Worm (Caenorhabditis elegans) whole organism, L4/young adult: ENCODE results near the gene C03A3.9.

Source experiments
- W03F9.2 ChIP-seq: fragments of 150-350 bp; optimal IDR thresholded peaks from 2 replicates; lab custom pipeline; 2014; ENCODE audit warnings: missing biosample characterization, missing genetic modification characterization
- dao-5 ChIP-seq: sonication (generic microtip); optimal IDR thresholded peaks from 2 replicates; lab custom pipeline; 2016; ENCODE audit warnings: missing genotype, missing genetic modification characterization, moderate library complexity, missing compliant biosample characterization
- him-1 ChIP-seq: sonication (generic microtip); optimal IDR thresholded peaks from 2 replicates; lab custom pipeline; 2016; ENCODE audit warnings: missing genotype, missing genetic modification reagents, missing genetic modification characterization, missing compliant biosample characterization

C03A3.9 gene

ce11 chrX:11305773-11306172 lies 39.0 kb downstream of the C03A3.9 start, which contains the start of gene F08G12.1:
F08G12.1 (minus strand) TSS chrX:11305873.
- TF ChIP-seq dao-5 (tag; lab: Kevin White, UChicago) (no peak), W03F9.2 (tag; lab: Kevin White, UChicago) (no peak), him-1 (tag; lab: Kevin White, UChicago) (no peak)

ce11 chrX:11307056-11307455 lies 40.2 kb downstream of the C03A3.9 start, which contains the start of gene vhl-1:
vhl-1 (plus strand) TSS chrX:11307356.
- TF ChIP-seq dao-5 (tag; lab: Kevin White, UChicago) (no peak), W03F9.2 (tag; lab: Kevin White, UChicago) (no peak), him-1 (tag; lab: Kevin White, UChicago) (no peak)

DNA sequence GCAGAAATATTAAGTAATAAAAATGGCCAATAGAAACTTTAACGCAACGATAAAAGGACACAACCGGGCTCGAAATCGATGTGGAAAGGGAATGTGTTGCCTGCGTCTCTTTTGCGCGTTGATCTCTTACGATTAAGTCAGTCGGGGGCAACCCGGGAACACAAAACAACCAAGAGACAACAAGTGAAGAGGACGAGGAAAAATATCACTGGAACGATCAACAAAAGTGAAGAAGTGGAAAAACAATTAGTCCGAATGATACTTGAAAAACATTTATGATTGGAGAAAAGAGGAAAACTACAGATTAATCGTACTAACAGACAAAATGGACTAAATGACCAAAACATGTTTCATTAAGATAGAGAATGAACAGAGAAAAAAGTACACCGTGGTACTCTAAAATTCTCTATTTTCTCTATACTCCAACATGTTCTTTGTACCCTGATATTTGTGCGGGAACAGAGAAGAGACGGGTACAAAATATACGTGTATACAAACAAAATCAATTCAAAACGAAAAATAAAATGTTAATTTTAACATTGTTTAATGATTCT lies 43.6 kb downstream of the C03A3.9 start, which contains the start of gene F08G12.5:
Gene F08G12.5 (minus strand): TSS at position 1 of the 554 bp plus-strand sequence.
- no peak for TF ChIP-seq W03F9.2 (tag; lab: Kevin White, UChicago)
- TF ChIP-seq him-1 (tag; lab: Kevin White, UChicago), result no peak
- TF ChIP-seq dao-5 (tag; lab: Kevin White, UChicago), result no peak

DNA sequence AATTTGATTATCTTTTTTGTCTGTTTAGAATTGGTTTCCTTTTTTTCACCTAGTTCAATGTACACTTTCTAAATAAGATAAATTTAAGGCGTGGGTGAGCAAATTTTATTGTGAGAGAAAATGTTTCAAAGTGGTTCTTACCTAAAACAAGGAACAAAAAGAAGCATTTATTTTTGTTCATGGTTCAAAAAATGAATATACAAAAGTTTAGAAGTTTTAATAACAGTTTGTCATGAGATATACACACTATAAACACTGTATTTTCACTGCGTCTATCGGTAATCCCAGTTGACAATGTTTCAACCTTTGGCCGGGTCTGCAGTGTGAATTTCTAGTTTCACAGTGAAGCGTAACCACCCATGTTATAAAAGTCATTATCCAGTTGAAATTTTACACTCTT lies 48.6 kb downstream of the C03A3.9 start, which contains the start of gene F08G12.11:
Gene F08G12.11 (minus strand): TSS at position 181 of the 400 bp plus-strand sequence.
- TF ChIP-seq dao-5 (tag; lab: Kevin White, UChicago) (no peak), him-1 (tag; lab: Kevin White, UChicago) (no peak), W03F9.2 (tag; lab: Kevin White, UChicago) (no peak)

DNA sequence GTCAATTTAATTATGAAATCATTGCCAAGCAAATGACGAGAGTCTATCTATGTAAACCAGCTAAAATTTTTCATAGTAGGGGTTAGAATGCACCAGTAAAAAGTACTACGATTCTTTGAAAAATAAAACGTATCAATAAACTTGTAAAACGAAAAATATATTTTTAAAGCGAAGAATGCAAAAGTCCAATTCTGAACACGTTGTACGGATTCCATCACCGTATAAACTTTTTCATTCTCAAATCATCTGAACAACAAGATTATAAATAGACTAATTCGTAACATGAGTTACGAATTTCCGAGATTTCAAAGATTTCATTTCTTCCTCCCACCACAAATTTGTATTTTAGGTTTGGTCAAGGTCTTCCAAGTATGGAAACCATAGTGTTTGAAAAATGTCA lies 49.9 kb downstream of the C03A3.9 start, which contains the start of gene nlp-57:
Gene nlp-57 (plus strand): TSS at position 301 of the 400 bp plus-strand sequence.
- no peak for TF ChIP-seq dao-5 (tag; lab: Kevin White, UChicago)
- no peak for TF ChIP-seq W03F9.2 (tag; lab: Kevin White, UChicago)
- TF ChIP-seq him-1 (tag; lab: Kevin White, UChicago), result no peak
